Worm (Caenorhabditis elegans): ENCODE data around the gene F35D2.1.

Gene F35D2.1

ce11 chrII:7593227-7593626 is 17.5 kb downstream of the F35D2.1 start (continued):
- TF ChIP-seq ces-1 (GFP tag; optimal IDR thresholded peaks at IDR 0.05) (no peak), mdl-1 (tag; optimal IDR thresholded peaks at IDR 0.05) (no peak), daf-16 (GFP tag; optimal IDR thresholded peaks at IDR 0.05) (no peak), daf-16 (tag; optimal IDR thresholded peaks at IDR 0.05) (no peak), ctbp-1 (GFP tag; IDR thresholded peaks at IDR 0.05) (peak; percentile 72; the same call in 1 of the 2 replicates), mxl-3 (GFP tag; optimal IDR thresholded peaks at IDR 0.05) (no peak), tra-1 (GFP tag; IDR thresholded peaks at IDR 0.05) (no peak), nhr-11 (tag; optimal IDR thresholded peaks at IDR 0.05) (no peak), daf-19 (GFP tag; conservative IDR thresholded peaks at IDR 0.05) (no peak), vab-7 (GFP tag; IDR thresholded peaks at IDR 0.05) (no peak), mes-2 (tag; optimal IDR thresholded peaks at IDR 0.05; ENCODE audit: poor library complexity, severe bottlenecking) (peak; percentile 3), nhr-102 (tag; optimal IDR thresholded peaks at IDR 0.05) (no peak), nhr-10 (tag; optimal IDR thresholded peaks at IDR 0.05) (no peak), lin-13 (GFP tag; optimal IDR thresholded peaks at IDR 0.05) (no peak), zip-2 (tag; optimal IDR thresholded peaks at IDR 0.05) (no peak), ceh-28 (tag; optimal IDR thresholded peaks at IDR 0.05) (no peak), daf-12 (tag; optimal IDR thresholded peaks at IDR 0.05) (no peak), lim-7 (GFP tag; IDR thresholded peaks at IDR 0.05) (no peak), attf-4 (tag; optimal IDR thresholded peaks at IDR 0.05) (no peak), lin-29 (GFP tag; IDR thresholded peaks at IDR 0.05) (no peak), tag-97 (GFP tag; IDR thresholded peaks at IDR 0.05) (no peak), Y105C5A.15 (GFP tag; IDR thresholded peaks at IDR 0.05) (no peak), F49E8.2 (tag; optimal IDR thresholded peaks at IDR 0.05; ENCODE audit: borderline replicate concordance) (no peak), ceh-32 (tag; optimal IDR thresholded peaks at IDR 0.05; ENCODE audit: poor library complexity) (no peak), dmd-6 (GFP tag; IDR thresholded peaks at IDR 0.05) (0 out of 2 replicates have a peak, but pooled peaks have one; percentile 12), lin-38 (GFP tag; IDR thresholded peaks at IDR 0.05) (no peak), spr-3 (GFP tag; optimal IDR thresholded peaks at IDR 0.05) (no peak), nhr-77 (tag; optimal IDR thresholded peaks at IDR 0.05) (no peak), ceh-20 (GFP tag; IDR thresholded peaks at IDR 0.05) (0 out of 2 replicates have a peak, but pooled peaks have one; percentile 37), nhr-6 (tag; optimal IDR thresholded peaks at IDR 0.05) (no peak), T26A8.4 (GFP tag; IDR thresholded peaks at IDR 0.05) (no peak)

ce11 chrII:7594262-7594661 is 18.5 kb downstream of the F35D2.1 start:
- TF ChIP-seq ces-1 (GFP tag; optimal IDR thresholded peaks at IDR 0.05), result peak; percentile 67
- no peak for TF ChIP-seq arid-1 (GFP tag; conservative IDR thresholded peaks at IDR 0.05)
- peak; percentile 61 for TF ChIP-seq fkh-10 (GFP tag; optimal IDR thresholded peaks at IDR 0.05)

ce11 chrII:7594812-7595211 is 19.1 kb downstream of the F35D2.1 start, which contains the start of gene syd-1:
TSS of gene syd-1 (minus strand) at chrII:7594912.
- no peak for TF ChIP-seq daf-16 (GFP tag; optimal IDR thresholded peaks at IDR 0.05)
- TF ChIP-seq daf-16 (tag; optimal IDR thresholded peaks at IDR 0.05), result no peak
- TF ChIP-seq arid-1 (GFP tag; conservative IDR thresholded peaks at IDR 0.05), result no peak
- no peak for TF ChIP-seq unc-39 (tag; optimal IDR thresholded peaks at IDR 0.05)
- TF ChIP-seq mxl-2 (GFP tag; conservative IDR thresholded peaks at IDR 0.05), result no peak
- no peak for TF ChIP-seq tag-97 (GFP tag; IDR thresholded peaks at IDR 0.05)
- TF ChIP-seq lin-13 (GFP tag; optimal IDR thresholded peaks at IDR 0.05), result no peak
- TF ChIP-seq ceh-82 (tag; optimal IDR thresholded peaks at IDR 0.05), result no peak
- TF ChIP-seq ceh-44 (GFP tag; IDR thresholded peaks at IDR 0.05), result no peak
- TF ChIP-seq rbr-2 (tag; optimal IDR thresholded peaks at IDR 0.05), result no peak
- TF ChIP-seq nhr-102 (tag; optimal IDR thresholded peaks at IDR 0.05), result no peak
- no peak for TF ChIP-seq D1046.2 (GFP tag; IDR thresholded peaks at IDR 0.05)
- no peak for TF ChIP-seq daf-12 (tag; optimal IDR thresholded peaks at IDR 0.05)
- TF ChIP-seq ZK337.2 (GFP tag; IDR thresholded peaks at IDR 0.05), result no peak
- TF ChIP-seq ceh-28 (tag; optimal IDR thresholded peaks at IDR 0.05), result no peak
- no peak for TF ChIP-seq lsy-2 (tag; optimal IDR thresholded peaks at IDR 0.05)
- TF ChIP-seq lin-38 (GFP tag; IDR thresholded peaks at IDR 0.05), result no peak
